Fruit fly (Drosophila melanogaster): Measurements from ENCODE around the gene CG46317.
A peak's percentile ranks its signal among the peaks of the same experiment; 100 is the strongest.

- TF ChIP-seq Crg-1 (GFP tag; optimal IDR thresholded peaks at IDR 0.05) (no peak), Clk (GFP tag; optimal IDR thresholded peaks at IDR 0.05) (peak; percentile 56), CG12768 (GFP tag; optimal IDR thresholded peaks at IDR 0.05) (peak; percentile 76), kay (GFP tag; ENCODE audit: borderline replicate concordance) (peak; percentile 59), CG5204 (GFP tag; optimal IDR thresholded peaks at IDR 0.05) (peak; percentile 33), Mnt (GFP tag; optimal IDR thresholded peaks at IDR 0.05) (no peak), Hr96 (GFP tag; optimal IDR thresholded peaks at IDR 0.05) (peak; percentile 17), cic (GFP tag; optimal IDR thresholded peaks at IDR 0.05) (no peak), toe (GFP tag; optimal IDR thresholded peaks at IDR 0.05) (peak; percentile 24)
Measured at dm6 chrX:14214505-14215449, 46.2 kb upstream of the CG46317 start.
